Fruit fly (Drosophila melanogaster) whole organism, embryonic: Measurements from ENCODE around the gene CG11560.

Source experiments
- BEAF-32 ChIP-seq: fragments of 200-800 bp; sonication (Bioruptor generic); optimal IDR thresholded peaks from 3 replicates; lab custom pipeline; 2017; ENCODE audit warnings: missing biosample characterization, missing genetic modification characterization, mild to moderate bottlenecking, moderate library complexity, missing genetic modification reagents
- CG1024 ChIP-seq: fragments of 200-800 bp; sonication (Bioruptor generic); IDR thresholded peaks from 2 replicates; pipeline ENCODE4 v1.3.6; 2022; ENCODE audit warnings: missing biosample characterization, missing genetic modification characterization
- CG10321 ChIP-seq: fragments of 200-800 bp; sonication (Bioruptor generic); IDR thresholded peaks from 2 replicates; pipeline ENCODE4 v1.3.6; 2022; ENCODE audit warnings: missing biosample characterization, missing genetic modification characterization
- CG10565 ChIP-seq: fragments of 200-800 bp; sonication (Bioruptor generic); optimal IDR thresholded peaks from 3 replicates; lab custom pipeline; 2016; ENCODE audit warnings: missing biosample characterization, mild to moderate bottlenecking, missing genetic modification characterization
- CG10654 ChIP-seq: fragments of 200-800 bp; sonication (Bioruptor generic); optimal IDR thresholded peaks from 2 replicates; lab custom pipeline; 2016; ENCODE audit warnings: missing biosample characterization, missing genetic modification characterization
- CG11560 ChIP-seq: fragments of 200-800 bp; sonication (Bioruptor generic); IDR thresholded peaks from 3 replicates; pipeline ENCODE4 v1.3.6; 2022; ENCODE audit warnings: missing biosample characterization, missing genetic modification characterization
- CG14441 ChIP-seq: fragments of 200-800 bp; sonication (Bioruptor generic); IDR thresholded peaks from 2 replicates; pipeline ENCODE4 v1.3.6; 2022; ENCODE audit warnings: missing biosample characterization, missing genetic modification characterization
- CG15073 ChIP-seq: fragments of 200-800 bp; sonication (Bioruptor generic); optimal IDR thresholded peaks from 2 replicates; lab custom pipeline; 2016; ENCODE audit warnings: missing biosample characterization, missing genetic modification characterization
- CG1602 ChIP-seq: fragments of 200-800 bp; sonication (Bioruptor generic); optimal IDR thresholded peaks from 3 replicates; lab custom pipeline; 2016; ENCODE audit warnings: missing biosample characterization, missing genetic modification characterization
- CG16863 ChIP-seq: fragments of 200-800 bp; sonication (Bioruptor generic); optimal IDR thresholded peaks from 3 replicates; lab custom pipeline; 2016; ENCODE audit warnings: missing biosample characterization, missing genetic modification characterization
- CG18619 ChIP-seq: fragments of 200-800 bp; sonication (Bioruptor generic); optimal IDR thresholded peaks from 3 replicates; lab custom pipeline; 2017; ENCODE audit warnings: missing biosample characterization, mild to moderate bottlenecking, missing genetic modification characterization
- CG32767 ChIP-seq: fragments of 200-800 bp; sonication (Bioruptor generic); IDR thresholded peaks from 2 replicates; pipeline ENCODE4 v1.3.6; 2022; ENCODE audit warnings: missing biosample characterization, missing genetic modification characterization
- CG32772 ChIP-seq: fragments of 200-800 bp; sonication (Bioruptor generic); IDR thresholded peaks from 2 replicates; pipeline ENCODE4 v1.3.6; 2022; ENCODE audit warnings: missing biosample characterization, missing genetic modification characterization
- CG3847 ChIP-seq: fragments of 200-800 bp; sonication (Bioruptor generic); IDR thresholded peaks from 2 replicates; pipeline ENCODE4 v1.3.6; 2022; ENCODE audit warnings: missing biosample characterization, missing genetic modification characterization
- CG5953 ChIP-seq: fragments of 200-800 bp; sonication (Bioruptor generic); IDR thresholded peaks from 2 replicates; pipeline ENCODE4 v1.3.6; 2022; ENCODE audit warnings: missing biosample characterization, missing genetic modification characterization
- CG7271 ChIP-seq: fragments of 200-800 bp; sonication (Bioruptor generic); optimal IDR thresholded peaks from 2 replicates; lab custom pipeline; 2018; ENCODE audit warnings: missing biosample characterization, mild to moderate bottlenecking, missing genetic modification characterization, moderate library complexity
- CG7839 ChIP-seq: fragments of 200-800 bp; sonication (Bioruptor generic); optimal IDR thresholded peaks from 3 replicates; lab custom pipeline; 2018; ENCODE audit warnings: missing biosample characterization, mild to moderate bottlenecking, missing genetic modification characterization, moderate library complexity
- CG8359 ChIP-seq: fragments of 200-800 bp; sonication (Bioruptor generic); optimal IDR thresholded peaks from 2 replicates; lab custom pipeline; 2017; ENCODE audit warnings: missing biosample characterization, mild to moderate bottlenecking, missing genetic modification characterization, borderline replicate concordance
- CG9215 ChIP-seq: fragments of 200-800 bp; sonication (Bioruptor generic); IDR thresholded peaks from 2 replicates; pipeline ENCODE4 v1.3.6; 2022; ENCODE audit warnings: missing biosample characterization, missing genetic modification characterization
- CG9727 ChIP-seq: fragments of 200-800 bp; sonication (Bioruptor generic); optimal IDR thresholded peaks from 3 replicates; lab custom pipeline; 2017; ENCODE audit warnings: missing biosample characterization, mild to moderate bottlenecking, missing genetic modification characterization
- E2f2 ChIP-seq: fragments of 200-800 bp; sonication (Bioruptor generic); IDR thresholded peaks from 2 replicates; pipeline ENCODE4 v1.3.6; 2022; ENCODE audit warnings: missing biosample characterization, missing genetic modification characterization
- Ets97D ChIP-seq: fragments of 200-800 bp; sonication (Bioruptor generic); optimal IDR thresholded peaks from 3 replicates; lab custom pipeline; 2016; ENCODE audit warnings: missing biosample characterization, missing genetic modification characterization
- HmgD ChIP-seq: fragments of 200-800 bp; sonication (Bioruptor generic); optimal IDR thresholded peaks from 3 replicates; lab custom pipeline; 2016; ENCODE audit warnings: missing biosample characterization, missing genetic modification characterization
- Hr39 ChIP-seq: fragments of >200 bp; optimal IDR thresholded peaks from 2 replicates; lab custom pipeline; 2017
- Hr51 ChIP-seq, 2 experiments: fragments of 200-800 bp; sonication (Bioruptor generic); optimal IDR thresholded peaks; 2 replicates in 1 of 2; 3 replicates in 1 of 2; lab custom pipeline; 2016 to 2018; ENCODE audit warnings: missing biosample characterization in 2 of 2, missing genetic modification characterization in 2 of 2, mild to moderate bottlenecking in 1 of 2, moderate library complexity in 1 of 2
- MTF-1 ChIP-seq: fragments of 200-800 bp; sonication (Bioruptor generic); optimal IDR thresholded peaks from 2 replicates; lab custom pipeline; 2018; ENCODE audit warnings: missing biosample characterization, mild to moderate bottlenecking, missing genetic modification characterization, borderline replicate concordance
- Rx ChIP-seq: fragments of 200-800 bp; sonication (Bioruptor generic); IDR thresholded peaks from 2 replicates; pipeline ENCODE4 v1.3.6; 2022; ENCODE audit warnings: missing biosample characterization, missing genetic modification characterization
- Side ChIP-seq: fragments of 200-800 bp; sonication (Bioruptor generic); optimal IDR thresholded peaks from 2 replicates; lab custom pipeline; 2016; ENCODE audit warnings: missing biosample characterization, missing genetic modification characterization
- Sry-β ChIP-seq: fragments of 200-800 bp; sonication (Bioruptor generic); optimal IDR thresholded peaks from 2 replicates; lab custom pipeline; 2018; ENCODE audit warnings: missing biosample characterization, mild to moderate bottlenecking, missing genetic modification characterization, moderate library complexity
- Trl ChIP-seq, 3 experiments: fragments of >200 bp in 2 of 3; fragments of 200-800 bp in 1 of 3; sonication (Bioruptor generic) in 1 of 3; optimal IDR thresholded peaks; 2 replicates in 1 of 3; 3 replicates in 2 of 3; lab custom pipeline; 2016 to 2017; ENCODE audit warnings: missing biosample characterization in 1 of 3, missing genetic modification characterization in 1 of 3
- abd-A ChIP-seq: fragments of 200-800 bp; sonication (Bioruptor generic); optimal IDR thresholded peaks from 3 replicates; lab custom pipeline; 2019; ENCODE audit warnings: missing biosample characterization, mild to moderate bottlenecking, missing genetic modification characterization, moderate library complexity
- ash1 ChIP-seq: fragments of 200-800 bp; sonication (Bioruptor generic); optimal IDR thresholded peaks from 2 replicates; lab custom pipeline; 2018; ENCODE audit warnings: missing biosample characterization, mild to moderate bottlenecking, missing genetic modification characterization
- bab2 ChIP-seq: fragments of 200-800 bp; sonication (Bioruptor generic); optimal IDR thresholded peaks from 2 replicates; lab custom pipeline; 2016; ENCODE audit warnings: missing biosample characterization, missing genetic modification characterization
- chif ChIP-seq, 2 experiments: fragments of 200-800 bp; sonication (Bioruptor generic); optimal IDR thresholded peaks; 3 replicates each; lab custom pipeline; 2016; ENCODE audit warnings: missing biosample characterization in 2 of 2, missing genetic modification characterization in 2 of 2
- crc ChIP-seq: fragments of 200-800 bp; sonication (Bioruptor generic); optimal IDR thresholded peaks from 2 replicates; lab custom pipeline; 2016; ENCODE audit warnings: missing biosample characterization, missing genetic modification characterization
- cwo ChIP-seq: fragments of 200-800 bp; sonication (Bioruptor generic); optimal IDR thresholded peaks from 3 replicates; lab custom pipeline; 2017; ENCODE audit warnings: missing biosample characterization, missing genetic modification characterization, mild to moderate bottlenecking, moderate library complexity, missing genetic modification reagents
- dimm ChIP-seq: fragments of 200-800 bp; sonication (Bioruptor generic); IDR thresholded peaks from 2 replicates; pipeline ENCODE4 v1.3.6; 2022; ENCODE audit warnings: missing biosample characterization, missing genetic modification characterization
- disco-r ChIP-seq: fragments of 200-800 bp; sonication (Bioruptor generic); optimal IDR thresholded peaks from 2 replicates; lab custom pipeline; 2016; ENCODE audit warnings: missing biosample characterization, missing genetic modification characterization
- ewg ChIP-seq: fragments of 200-800 bp; sonication (Bioruptor generic); optimal IDR thresholded peaks from 3 replicates; lab custom pipeline; 2017; ENCODE audit warnings: mild to moderate bottlenecking, missing biosample characterization, missing genetic modification reagents, missing genetic modification characterization
- knrl ChIP-seq: fragments of 200-800 bp; sonication (Bioruptor generic); IDR thresholded peaks from 3 replicates; pipeline ENCODE4 v1.3.6; 2022; ENCODE audit warnings: missing biosample characterization, missing genetic modification characterization; ENCODE audit not compliant: partially characterized antibody
- lola ChIP-seq, 3 experiments: fragments of >200 bp in 2 of 3; fragments of 200-800 bp in 1 of 3; sonication (Bioruptor generic) in 1 of 3; optimal IDR thresholded peaks; 2 replicates each; lab custom pipeline; 2017 to 2019; ENCODE audit warnings: missing biosample characterization in 3 of 3, missing genetic modification characterization in 3 of 3, mild to moderate bottlenecking in 1 of 3, moderate library complexity in 1 of 3
- maf-S ChIP-seq: fragments of 200-800 bp; sonication (Bioruptor generic); optimal IDR thresholded peaks from 2 replicates; lab custom pipeline; 2016; ENCODE audit warnings: missing biosample characterization, missing genetic modification characterization
- mam ChIP-seq: fragments of 200-800 bp; sonication (Bioruptor generic); optimal IDR thresholded peaks from 3 replicates; lab custom pipeline; 2016; ENCODE audit warnings: missing biosample characterization, missing genetic modification characterization
- nerfin-1 ChIP-seq: fragments of 200-800 bp; sonication (Bioruptor generic); optimal IDR thresholded peaks from 3 replicates; lab custom pipeline; 2019; ENCODE audit warnings: missing biosample characterization, mild to moderate bottlenecking, missing genetic modification characterization, moderate library complexity
- psq ChIP-seq: fragments of 200-800 bp; sonication (Bioruptor generic); optimal IDR thresholded peaks from 2 replicates; lab custom pipeline; 2017; ENCODE audit warnings: missing biosample characterization, missing genetic modification characterization
- ro ChIP-seq: fragments of 200-800 bp; sonication (Bioruptor generic); IDR thresholded peaks from 2 replicates; pipeline ENCODE4 v1.3.6; 2022; ENCODE audit warnings: missing biosample characterization, missing genetic modification characterization
- slbo ChIP-seq: fragments of 200-800 bp; sonication (Bioruptor generic); IDR thresholded peaks from 2 replicates; pipeline ENCODE4 v1.3.6; 2022; ENCODE audit warnings: missing biosample characterization, missing genetic modification characterization
- twi ChIP-seq: fragments of 200-800 bp; optimal IDR thresholded peaks from 2 replicates; lab custom pipeline; 2019; ENCODE audit warnings: missing biosample characterization, mild to moderate bottlenecking, missing genetic modification characterization, moderate library complexity
- zfh2 ChIP-seq: fragments of 200-800 bp; sonication (Bioruptor generic); optimal IDR thresholded peaks from 2 replicates; lab custom pipeline; 2016; ENCODE audit warnings: missing biosample characterization, missing genetic modification characterization

The CG11560 gene

DNA sequence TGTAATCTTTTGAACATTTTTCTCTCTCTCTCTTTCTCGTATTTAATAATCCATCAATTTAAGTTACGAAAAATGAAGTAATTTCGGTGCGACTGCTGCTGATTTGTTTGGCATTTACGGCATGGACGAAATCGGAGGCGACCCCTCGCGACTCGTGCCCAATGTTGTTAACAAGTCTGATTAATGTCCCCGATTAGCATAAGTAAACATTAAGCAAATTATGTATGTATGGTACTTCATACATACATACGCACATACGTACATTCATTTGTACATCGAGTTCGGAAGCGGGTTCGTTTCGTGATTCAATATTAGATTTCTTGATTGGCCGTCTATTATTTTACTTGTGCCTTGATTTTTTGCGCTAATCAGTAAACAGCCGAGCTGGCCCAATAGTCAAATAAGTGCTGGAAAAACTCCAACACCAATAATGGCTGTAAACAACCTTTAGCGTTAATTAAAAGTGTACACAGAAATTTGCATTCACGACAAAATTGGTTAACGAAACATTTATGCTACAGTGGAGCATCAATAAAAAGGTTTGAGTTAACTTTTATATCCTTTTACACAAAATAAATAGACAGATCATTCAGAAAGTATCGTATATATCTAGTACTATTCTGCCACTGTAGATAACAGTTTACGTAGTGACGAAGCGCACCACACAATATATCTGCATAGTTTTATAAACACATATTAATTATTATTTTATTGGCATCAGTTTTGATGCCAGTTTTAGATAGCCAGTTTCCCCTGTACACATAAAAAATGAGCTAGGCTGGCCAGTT, 28.7 kb upstream of the CG11560 start (continued):
- TF ChIP-seq Hr51 (GFP tag; optimal IDR thresholded peaks at IDR 0.05; lab: Kevin White, UChicago) (peak in 1 of 2 experiments; percentile 83), CG1602 (GFP tag; lab: Kevin White, UChicago) (peak; percentile 41), CG3847 (peak; percentile 75), CG32772 (GFP tag; lab: Robert Waterston, UW) (0 out of 2 replicates have a peak, but pooled peaks have one; percentile 35), chif (GFP tag; optimal IDR thresholded peaks at IDR 0.05; lab: Kevin White, UChicago) (peak in 1 of 2 experiments; percentile 24), twi (tag; lab: Kevin White, UChicago) (peak; percentile 23), CG15073 (no peak), CG9727 (peak; percentile 57), zfh2 (GFP tag; lab: Kevin White, UChicago) (peak; percentile 37), mam (peak; percentile 56), BEAF-32 (GFP tag; lab: Kevin White, UChicago) (no peak), dimm (GFP tag; lab: Robert Waterston, UW) (no peak; the same call in 1 of the 2 replicates), MTF-1 (no peak), CG32767 (GFP tag; lab: Robert Waterston, UW) (peak; percentile 66; the same call in 1 of the 2 replicates), cwo (GFP tag; lab: Kevin White, UChicago) (peak; percentile 16), E2f2 (GFP tag; lab: Robert Waterston, UW) (0 out of 2 replicates have a peak, but pooled peaks have one; percentile 6), slbo (peak; percentile 83), CG8359 (no peak), Ets97D (GFP tag; lab: Kevin White, UChicago) (no peak), maf-S (peak; percentile 8), Sry-β (GFP tag; lab: Kevin White, UChicago) (no peak), disco-r (GFP tag; lab: Kevin White, UChicago) (no peak), knrl (no peak), CG14441 (GFP tag; lab: Robert Waterston, UW) (peak; percentile 76), nerfin-1 (tag; lab: Kevin White, UChicago) (peak; percentile 28), abd-A (peak; percentile 9), ewg (GFP tag; lab: Kevin White, UChicago) (peak; percentile 13), CG7839 (tag; lab: Kevin White, UChicago) (peak; percentile 77), CG18619 (GFP tag; lab: Kevin White, UChicago) (peak; percentile 63), CG10565 (GFP tag; lab: Kevin White, UChicago) (no peak), CG7271 (tag; lab: Kevin White, UChicago) (no peak), CG16863 (GFP tag; lab: Kevin White, UChicago) (peak; percentile 38), CG10321 (GFP tag; lab: Robert Waterston, UW) (no peak), Trl (optimal IDR thresholded peaks at IDR 0.05; lab: Kevin White, UChicago) (no peak), Trl (GFP tag; optimal IDR thresholded peaks at IDR 0.05; lab: Kevin White, UChicago) (peak; percentile 45), CG11560 (tag; lab: Robert Waterston, UW) (no peak), psq (GFP tag; lab: Kevin White, UChicago) (no peak), Hr39 (lab: Kevin White, UChicago) (no peak), Rx (GFP tag; lab: Robert Waterston, UW) (0 out of 2 replicates have a peak, but pooled peaks have one; percentile 28), CG5953 (GFP tag; lab: Robert Waterston, UW) (peak; percentile 44; the same call in 1 of the 2 replicates), lola (GFP tag; optimal IDR thresholded peaks at IDR 0.05; lab: Kevin White, UChicago) (no peak), HmgD (GFP tag; lab: Kevin White, UChicago) (no peak), CG9215 (no peak), ro (GFP tag; lab: Robert Waterston, UW) (no peak), ash1 (no peak), crc (GFP tag; lab: Kevin White, UChicago) (no peak), bab2 (GFP tag; lab: Kevin White, UChicago) (peak; percentile 43), Side (GFP tag; lab: Kevin White, UChicago) (no peak), CG1024 (no peak), CG10654 (GFP tag; lab: Kevin White, UChicago) (peak; percentile 35)
